Fruit fly (Drosophila melanogaster) S2 (cell line): ENCODE measurements around the gene Glut4EF.

Experiments used
- CG8478 ChIP-seq: fragments of >200 bp; optimal IDR thresholded peaks from 2 replicates; lab custom pipeline; 2018
- CTCF ChIP-seq, 2 experiments: fragments of >200 bp; optimal IDR thresholded peaks; 2 replicates each; lab custom pipeline; 2018

Gene Glut4EF

dm6 chr3R:9877153-9878025, 2.9 kb downstream of the Glut4EF start:
- TF ChIP-seq CTCF (optimal IDR thresholded peaks at IDR 0.05; lab: Kevin White, UChicago) (no peak), CG8478 (no peak)

dm6 chr3R:9878026-9878997, 3.8 kb downstream of the Glut4EF start:
- TF ChIP-seq CTCF (optimal IDR thresholded peaks at IDR 0.05; lab: Kevin White, UChicago): no peak

- TF ChIP-seq CTCF (optimal IDR thresholded peaks at IDR 0.05; lab: Kevin White, UChicago): no peak
These were observed 4.8 kb downstream of the Glut4EF start for dm6 chr3R:9879288-9879687.

- no peak for TF ChIP-seq CTCF (optimal IDR thresholded peaks at IDR 0.05; lab: Kevin White, UChicago)
- TF ChIP-seq CG8478: no peak
These were observed 5.7 kb downstream of the Glut4EF start for dm6 chr3R:9879880-9880852.

dm6 chr3R:9881348-9881901, 6.9 kb downstream of the Glut4EF start:
- TF ChIP-seq CG8478 (no peak), CTCF (optimal IDR thresholded peaks at IDR 0.05; lab: Kevin White, UChicago) (no peak)

- no peak for TF ChIP-seq CG8478
- no peak for TF ChIP-seq CTCF (optimal IDR thresholded peaks at IDR 0.05; lab: Kevin White, UChicago)
These were observed 7.5 kb downstream of the Glut4EF start for dm6 chr3R:9882019-9882418.

- TF ChIP-seq CTCF (optimal IDR thresholded peaks at IDR 0.05; lab: Kevin White, UChicago): no peak
- TF ChIP-seq CG8478: no peak
These were observed 8.3 kb downstream of the Glut4EF start for dm6 chr3R:9882790-9883189.

- TF ChIP-seq CTCF (optimal IDR thresholded peaks at IDR 0.05; lab: Kevin White, UChicago) (no peak), CG8478 (no peak)
These were observed 8.9 kb downstream of the Glut4EF start for dm6 chr3R:9883248-9883939.

dm6 chr3R:9884461-9885185, 10.1 kb downstream of the Glut4EF start:
- no peak for TF ChIP-seq CG8478
- no peak for TF ChIP-seq CTCF (optimal IDR thresholded peaks at IDR 0.05; lab: Kevin White, UChicago)

dm6 chr3R:9885464-9886340, 11.2 kb downstream of the Glut4EF start:
- TF ChIP-seq CG8478 (no peak), CTCF (optimal IDR thresholded peaks at IDR 0.05; lab: Kevin White, UChicago) (no peak)

- no peak for TF ChIP-seq CTCF (optimal IDR thresholded peaks at IDR 0.05; lab: Kevin White, UChicago)
These were observed 12.0 kb downstream of the Glut4EF start for dm6 chr3R:9886341-9886959.
